Fruit fly (Drosophila melanogaster) whole organism, prepupa: ENCODE results near the gene Galk.

ENCODE experiments used
- Blimp-1 ChIP-seq: fragments of 200-800 bp; sonication (Bioruptor generic); optimal IDR thresholded peaks from 3 replicates; lab custom pipeline; 2017; ENCODE audit warnings: missing biosample characterization, missing genetic modification characterization, mild to moderate bottlenecking, moderate library complexity, missing genetic modification reagents
- CG10631 ChIP-seq: fragments of 200-800 bp; sonication (Bioruptor generic); optimal IDR thresholded peaks from 2 replicates; lab custom pipeline; 2016; ENCODE audit warnings: missing biosample characterization, missing genetic modification characterization
- CG10669 ChIP-seq: fragments of 200-800 bp; sonication (Bioruptor generic); optimal IDR thresholded peaks from 3 replicates; lab custom pipeline; 2018; ENCODE audit warnings: missing biosample characterization, mild to moderate bottlenecking, missing genetic modification characterization, moderate library complexity
- CG11294 ChIP-seq: fragments of 200-800 bp; sonication (Bioruptor generic); IDR thresholded peaks from 2 replicates; pipeline ENCODE4 v1.3.6; 2022; ENCODE audit warnings: missing biosample characterization, missing genetic modification characterization
- CG11902 ChIP-seq: fragments of 200-800 bp; sonication (Bioruptor generic); optimal IDR thresholded peaks from 3 replicates; lab custom pipeline; 2016; ENCODE audit warnings: missing biosample characterization, missing genetic modification characterization
- CG15336 ChIP-seq: fragments of 200-800 bp; sonication (Bioruptor generic); IDR thresholded peaks from 2 replicates; pipeline ENCODE4 v1.3.6; 2022; ENCODE audit warnings: missing biosample characterization, missing genetic modification characterization
- CG1621 ChIP-seq: fragments of 200-800 bp; sonication (Bioruptor generic); optimal IDR thresholded peaks from 3 replicates; lab custom pipeline; 2018; ENCODE audit warnings: missing biosample characterization, mild to moderate bottlenecking, missing genetic modification characterization
- CG16779 ChIP-seq: fragments of 200-800 bp; sonication (Bioruptor generic); optimal IDR thresholded peaks from 3 replicates; lab custom pipeline; 2017; ENCODE audit warnings: missing biosample characterization, mild to moderate bottlenecking, missing genetic modification characterization
- CG3032 ChIP-seq: fragments of 200-800 bp; optimal IDR thresholded peaks from 2 replicates; lab custom pipeline; 2019; ENCODE audit warnings: missing biosample characterization, mild to moderate bottlenecking, missing genetic modification characterization, moderate library complexity
- CG31627 ChIP-seq: fragments of 200-800 bp; sonication (Bioruptor generic); optimal IDR thresholded peaks from 3 replicates; lab custom pipeline; 2016; ENCODE audit warnings: missing biosample characterization, missing genetic modification characterization
- CG4318 ChIP-seq: fragments of 200-800 bp; sonication (Bioruptor generic); optimal IDR thresholded peaks from 3 replicates; lab custom pipeline; 2017; ENCODE audit warnings: missing biosample characterization, mild to moderate bottlenecking, missing genetic modification characterization
- CG6276 ChIP-seq: fragments of 200-800 bp; sonication (Bioruptor generic); optimal IDR thresholded peaks from 2 replicates; lab custom pipeline; 2017; ENCODE audit warnings: missing biosample characterization, mild to moderate bottlenecking, missing genetic modification characterization
- CG6854 ChIP-seq: fragments of 200-800 bp; sonication (Bioruptor generic); optimal IDR thresholded peaks from 2 replicates; lab custom pipeline; 2017; ENCODE audit warnings: missing biosample characterization, mild to moderate bottlenecking, missing genetic modification characterization
- CG8119 ChIP-seq: fragments of 200-800 bp; sonication (Bioruptor generic); IDR thresholded peaks from 3 replicates; pipeline ENCODE4 v1.3.6; 2022; ENCODE audit warnings: missing biosample characterization, missing genetic modification characterization
- CG8319 ChIP-seq: fragments of 200-800 bp; sonication (Bioruptor generic); optimal IDR thresholded peaks from 3 replicates; lab custom pipeline; 2016; ENCODE audit warnings: missing biosample characterization, missing genetic modification characterization
- Eip75B ChIP-seq: fragments of 200-800 bp; sonication (Bioruptor generic); optimal IDR thresholded peaks from 3 replicates; lab custom pipeline; 2016; ENCODE audit warnings: missing biosample characterization, missing genetic modification characterization
- Eip78C ChIP-seq: fragments of 200-800 bp; sonication (Bioruptor generic); peaks from one replicate; lab custom pipeline; 2016; ENCODE audit warnings: missing biosample characterization, missing genetic modification characterization
- Gug ChIP-seq: fragments of 200-800 bp; sonication (Bioruptor generic); IDR thresholded peaks from 2 replicates; pipeline ENCODE4 v1.3.6; 2022; ENCODE audit warnings: missing biosample characterization, missing genetic modification characterization
- Hr38 ChIP-seq: sonication (Bioruptor generic); optimal IDR thresholded peaks from 2 replicates; lab custom pipeline; 2016; ENCODE audit warnings: missing biosample characterization, missing genetic modification characterization
- Hr4 ChIP-seq: fragments of 200-800 bp; sonication (Bioruptor generic); optimal IDR thresholded peaks from 3 replicates; lab custom pipeline; 2016; ENCODE audit warnings: missing biosample characterization, missing genetic modification characterization
- Lpt ChIP-seq: fragments of 200-800 bp; sonication (Bioruptor generic); optimal IDR thresholded peaks from 3 replicates; lab custom pipeline; 2016; ENCODE audit warnings: missing biosample characterization, missing genetic modification characterization
- Met ChIP-seq: fragments of 200-800 bp; sonication (Bioruptor generic); optimal IDR thresholded peaks from 3 replicates; lab custom pipeline; 2016; ENCODE audit warnings: missing biosample characterization, missing genetic modification characterization
- Smox ChIP-seq: fragments of 200-800 bp; sonication (Bioruptor generic); optimal IDR thresholded peaks from 3 replicates; lab custom pipeline; 2016; ENCODE audit warnings: missing biosample characterization, missing genetic modification characterization
- Sox14 ChIP-seq: fragments of 200-800 bp; sonication (Bioruptor generic); optimal IDR thresholded peaks from 3 replicates; lab custom pipeline; 2016; ENCODE audit warnings: missing biosample characterization, missing genetic modification characterization
- eg ChIP-seq: fragments of 200-800 bp; sonication (Bioruptor generic); IDR thresholded peaks from 3 replicates; pipeline ENCODE4 v1.3.6; 2022; ENCODE audit warnings: missing biosample characterization, missing genetic modification characterization
- esn ChIP-seq: fragments of 200-800 bp; sonication (Bioruptor generic); optimal IDR thresholded peaks from 2 replicates; lab custom pipeline; 2016; ENCODE audit warnings: missing biosample characterization, mild to moderate bottlenecking, missing genetic modification characterization, moderate library complexity
- fkh ChIP-seq: fragments of 200-800 bp; sonication (Bioruptor generic); optimal IDR thresholded peaks from 3 replicates; lab custom pipeline; 2017; ENCODE audit warnings: missing biosample characterization, mild to moderate bottlenecking, missing genetic modification characterization, moderate library complexity
- lz ChIP-seq: fragments of 200-800 bp; sonication (Bioruptor generic); optimal IDR thresholded peaks from 3 replicates; lab custom pipeline; 2016; ENCODE audit warnings: missing biosample characterization, missing genetic modification characterization
- net ChIP-seq: fragments of 200-800 bp; sonication (Bioruptor generic); optimal IDR thresholded peaks from 3 replicates; lab custom pipeline; 2016; ENCODE audit warnings: missing biosample characterization, missing genetic modification characterization
- pdm3 ChIP-seq: fragments of 200-800 bp; sonication (Bioruptor generic); optimal IDR thresholded peaks from 3 replicates; lab custom pipeline; 2016; ENCODE audit warnings: missing biosample characterization, missing genetic modification characterization
- ss ChIP-seq, 2 experiments: fragments of 200-800 bp; sonication (Bioruptor generic); optimal IDR thresholded peaks; 2 replicates in 1 of 2; 3 replicates in 1 of 2; lab custom pipeline; 2017 to 2018; ENCODE audit warnings: mild to moderate bottlenecking in 2 of 2, missing biosample characterization in 2 of 2, missing genetic modification characterization in 2 of 2, moderate library complexity in 1 of 2
- svp ChIP-seq: fragments of 200-800 bp; sonication (Bioruptor generic); peaks from one replicate; lab custom pipeline; 2016; ENCODE audit warnings: missing biosample characterization, missing genetic modification characterization

Gene Galk

DNA sequence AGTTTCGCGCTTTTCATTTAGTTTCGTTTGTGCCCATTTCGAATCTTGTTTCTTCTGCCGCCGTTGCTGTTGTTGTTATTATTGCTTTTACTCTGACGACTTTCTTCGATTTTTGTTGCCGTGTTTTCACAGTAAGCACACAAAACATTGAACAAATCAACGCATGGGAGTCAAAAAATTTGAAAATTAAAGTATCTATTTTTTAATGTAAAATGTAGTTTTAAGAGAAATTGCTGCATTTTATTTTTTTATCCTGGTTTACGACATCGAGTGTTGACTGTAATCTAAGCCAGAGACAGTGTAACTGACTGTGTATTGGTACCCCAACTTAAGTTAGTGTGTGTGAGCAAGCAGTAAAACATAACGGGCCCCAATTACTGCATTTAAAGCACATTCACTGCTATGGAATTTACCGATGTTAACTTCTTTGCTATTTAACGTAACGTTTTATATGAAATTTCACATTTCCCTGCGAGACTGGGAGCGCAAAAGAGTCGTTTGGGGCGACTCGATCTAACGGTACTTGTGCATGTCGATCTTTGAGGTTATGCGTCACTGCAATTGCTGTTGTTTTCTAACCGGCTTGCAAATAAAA, 10.4 kb upstream of the Galk start (continued):
- TF ChIP-seq Lpt (GFP tag; lab: Kevin White, UChicago) (peak; percentile 91), Eip78C (GFP tag; lab: Kevin White, UChicago) (peak; percentile 97), CG6854 (GFP tag; lab: Kevin White, UChicago) (no peak), Hr38 (GFP tag; lab: Kevin White, UChicago) (peak; percentile 75), net (GFP tag; lab: Kevin White, UChicago) (peak; percentile 87), CG10669 (GFP tag; lab: Kevin White, UChicago) (no peak), pdm3 (GFP tag; lab: Kevin White, UChicago) (peak; percentile 91), CG8119 (GFP tag; lab: Robert Waterston, UW) (peak; percentile 95), CG31627 (peak; percentile 92), CG6276 (GFP tag; lab: Kevin White, UChicago) (peak; percentile 91), CG16779 (tag; lab: Kevin White, UChicago) (no peak), Blimp-1 (peak; percentile 59), svp (peak; percentile 95), esn (peak; percentile 92), CG11902 (peak; percentile 86), Gug (peak; percentile 86)

DNA sequence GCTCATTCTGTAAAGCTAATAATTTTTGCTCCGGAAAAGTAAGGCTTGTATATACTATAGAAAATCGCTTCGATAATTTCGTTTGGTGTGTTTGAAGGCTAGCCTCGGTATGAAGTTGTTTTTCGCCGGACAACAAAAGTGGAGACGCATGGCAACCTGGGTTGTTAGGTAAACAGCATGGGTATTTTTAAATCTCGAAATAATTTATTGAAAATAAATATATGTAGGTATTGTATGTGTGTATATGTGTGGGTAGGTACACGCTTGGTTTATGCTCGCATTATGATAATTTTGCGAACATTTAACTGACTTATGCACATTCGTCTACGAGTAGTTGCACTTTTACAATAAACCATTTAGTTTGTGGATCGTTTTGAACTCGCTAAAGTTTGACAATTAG, 4.2 kb upstream of the Galk start, which contains the start of gene CG5280:
Gene CG5280, minus strand, starts transcription at position 101 of the 400 bp plus-strand sequence.
- TF ChIP-seq Lpt (GFP tag; lab: Kevin White, UChicago) (no peak), CG6854 (GFP tag; lab: Kevin White, UChicago) (no peak), Met (GFP tag; lab: Kevin White, UChicago) (no peak), CG10631 (GFP tag; lab: Kevin White, UChicago) (no peak), CG11294 (GFP tag; lab: Robert Waterston, UW) (no peak), CG8319 (no peak), Hr4 (no peak), eg (no peak), Smox (no peak), ss (GFP tag; optimal IDR thresholded peaks at IDR 0.05; lab: Kevin White, UChicago) (no peak), CG4318 (no peak)

DNA sequence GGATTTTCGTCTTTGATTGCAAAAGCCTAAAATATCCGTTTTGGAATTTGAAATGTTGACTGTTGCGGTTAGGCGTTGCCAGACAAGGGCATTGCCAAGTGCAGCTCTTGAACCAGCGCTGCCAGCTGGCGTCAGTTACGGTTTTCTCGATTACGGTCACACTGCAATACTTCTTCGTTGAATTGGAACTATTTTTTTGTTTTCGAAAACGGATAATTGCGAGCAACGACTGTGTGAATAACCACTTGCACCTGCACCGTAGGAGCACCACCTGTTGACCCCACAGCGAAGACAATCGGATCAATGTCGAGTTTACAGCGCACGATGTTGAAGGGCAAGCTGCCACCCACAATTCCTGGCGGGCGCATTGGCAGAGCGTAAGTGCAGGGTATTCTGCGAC, 691 bp upstream of the Galk start, which contains the start of gene CG5068:
Gene CG5068, plus strand, starts transcription at position 129 of the 400 bp plus-strand sequence.
- TF ChIP-seq CG6854 (GFP tag; lab: Kevin White, UChicago) (no peak), CG15336 (no peak), fkh (GFP tag; lab: Kevin White, UChicago) (peak; percentile 13), CG1621 (no peak)

DNA sequence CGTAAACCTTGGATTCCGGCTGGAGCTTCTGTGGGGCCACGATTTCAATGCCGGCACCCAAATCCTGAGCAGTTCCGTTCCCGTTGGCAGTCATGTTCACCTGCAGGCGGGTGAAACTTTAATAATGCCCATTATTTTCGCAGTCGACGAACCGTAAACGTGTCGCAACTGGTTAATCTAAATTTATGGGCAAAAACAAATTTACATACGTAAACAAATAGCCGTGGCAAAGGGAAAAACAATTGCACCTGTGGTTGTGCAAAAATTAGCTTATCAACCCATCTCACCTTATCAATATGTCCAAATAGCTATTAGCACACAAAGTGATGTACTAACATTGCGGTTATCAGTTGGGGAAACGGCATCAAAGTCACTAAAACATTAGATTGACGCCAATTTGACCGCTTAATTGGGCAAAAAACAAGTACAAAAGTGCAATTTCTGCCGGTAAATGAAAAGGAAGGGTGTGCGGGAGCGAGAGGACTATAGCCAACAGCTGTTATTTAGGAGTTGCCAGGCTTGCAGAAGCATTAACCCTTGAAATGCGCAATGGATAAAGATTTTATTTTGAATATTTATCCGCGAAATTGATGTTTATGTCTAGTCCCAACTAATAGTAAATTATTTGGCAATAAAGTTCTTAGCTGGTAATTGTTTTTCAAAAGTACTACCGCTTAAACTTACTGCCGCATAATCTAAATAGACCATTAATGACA, 601 bp downstream of the Galk start:
- TF ChIP-seq Eip75B (peak; percentile 41), svp (peak; percentile 71), lz (GFP tag; lab: Kevin White, UChicago) (peak; percentile 12), CG10631 (GFP tag; lab: Kevin White, UChicago) (no peak), pdm3 (GFP tag; lab: Kevin White, UChicago) (no peak), CG3032 (tag; lab: Kevin White, UChicago) (peak; percentile 15), esn (peak; percentile 41), Sox14 (GFP tag; lab: Kevin White, UChicago) (peak; percentile 13), CG31627 (peak; percentile 21)
- TF ChIP-seq, all 60 proteins: peak for 7

dm6 chr3L:8982044-8982443, 3.8 kb downstream of the Galk start:
- TF ChIP-seq CG4318 (no peak), Eip78C (GFP tag; lab: Kevin White, UChicago) (peak; percentile 79), svp (peak; percentile 75), esn (no peak)
